Worm (Caenorhabditis elegans) whole organism, L3 larva: ENCODE data around the gene F20D6.15.

ENCODE experiments used
- R02D3.7 ChIP-seq: fragments of 150-350 bp; optimal IDR thresholded peaks from 2 replicates; lab custom pipeline; 2014; ENCODE audit warnings: missing biosample characterization, missing genetic modification characterization
- ZK546.5 ChIP-seq: sonication (generic microtip); optimal IDR thresholded peaks from 2 replicates; lab custom pipeline; 2017; ENCODE audit warnings: missing biosample characterization, missing genetic modification characterization
- ceh-28 ChIP-seq: fragments of 150-350 bp; optimal IDR thresholded peaks from 2 replicates; lab custom pipeline; 2014; ENCODE audit warnings: missing biosample characterization, missing genetic modification reagents, missing genetic modification characterization
- ceh-82 ChIP-seq: fragments of 150-350 bp; optimal IDR thresholded peaks from 2 replicates; lab custom pipeline; 2014; ENCODE audit warnings: missing biosample characterization, missing genetic modification characterization
- egl-27 ChIP-seq: sonication (generic microtip); optimal IDR thresholded peaks from 4 replicates; lab custom pipeline; 2017; ENCODE audit warnings: missing biosample characterization, missing genetic modification reagents, missing genetic modification characterization
- elt-2 ChIP-seq: sonication (generic microtip); optimal IDR thresholded peaks from 2 replicates; lab custom pipeline; 2016; ENCODE audit warnings: missing genetic modification reagents, mild to moderate bottlenecking, missing genetic modification characterization, missing compliant biosample characterization
- elt-3 ChIP-seq, 3 experiments: fragments of 150-350 bp in 1 of 3; sonication (generic microtip) in 2 of 3; optimal IDR thresholded peaks; 2 replicates in 2 of 3; 4 replicates in 1 of 3; lab custom pipeline; 2014 to 2017; ENCODE audit warnings: missing biosample characterization in 3 of 3, missing genetic modification characterization in 3 of 3
- fkh-10 ChIP-seq: sonication (generic microtip); optimal IDR thresholded peaks from 2 replicates; lab custom pipeline; 2017; ENCODE audit warnings: missing biosample characterization, missing genetic modification reagents, missing genetic modification characterization
- fkh-2 ChIP-seq: fragments of 150-350 bp; optimal IDR thresholded peaks from 2 replicates; lab custom pipeline; 2014; ENCODE audit warnings: missing biosample characterization, missing genetic modification reagents, missing genetic modification characterization
- fos-1 ChIP-seq: fragments of 150-350 bp; optimal IDR thresholded peaks from 2 replicates; lab custom pipeline; 2014; ENCODE audit warnings: missing biosample characterization, missing genetic modification characterization
- hmg-11 ChIP-seq: sonication (generic microtip); optimal IDR thresholded peaks from 2 replicates; lab custom pipeline; 2016; ENCODE audit warnings: missing genetic modification characterization, missing compliant biosample characterization
- jun-1 ChIP-seq: fragments of 150-350 bp; optimal IDR thresholded peaks from 2 replicates; lab custom pipeline; 2014; ENCODE audit warnings: missing biosample characterization, missing genetic modification reagents, missing genetic modification characterization
- lin-15B ChIP-seq: fragments of 150-350 bp; optimal IDR thresholded peaks from 2 replicates; lab custom pipeline; 2014; ENCODE audit warnings: missing biosample characterization, missing genetic modification characterization
- mml-1 ChIP-seq: fragments of 150-350 bp; sonication (generic microtip); optimal IDR thresholded peaks from 3 replicates; lab custom pipeline; 2014; ENCODE audit warnings: missing biosample characterization, missing genetic modification characterization
- nfya-1 ChIP-seq: sonication (generic microtip); optimal IDR thresholded peaks from 2 replicates; lab custom pipeline; 2017; ENCODE audit warnings: missing genetic modification characterization, mild to moderate bottlenecking, missing compliant biosample characterization, antibody characterized with exemption, moderate library complexity; ENCODE audit not compliant: insufficient read depth
- nhr-12 ChIP-seq: fragments of 150-350 bp; optimal IDR thresholded peaks from 2 replicates; lab custom pipeline; 2014; ENCODE audit warnings: missing biosample characterization, missing genetic modification characterization
- nhr-23 ChIP-seq: fragments of 150-350 bp; optimal IDR thresholded peaks from 2 replicates; lab custom pipeline; 2014; ENCODE audit warnings: missing biosample characterization, missing genetic modification reagents, missing genetic modification characterization
- nhr-237 ChIP-seq: fragments of 150-350 bp; optimal IDR thresholded peaks from 2 replicates; lab custom pipeline; 2014; ENCODE audit warnings: missing biosample characterization, missing genetic modification characterization
- nhr-25 ChIP-seq: sonication (generic microtip); optimal IDR thresholded peaks from 2 replicates; lab custom pipeline; 2017; ENCODE audit warnings: missing biosample characterization, missing genetic modification characterization
- nhr-28 ChIP-seq: fragments of 150-350 bp; optimal IDR thresholded peaks from 2 replicates; lab custom pipeline; 2014; ENCODE audit warnings: missing biosample characterization, missing genetic modification characterization
- nhr-43 ChIP-seq: sonication (generic microtip); optimal IDR thresholded peaks from 2 replicates; lab custom pipeline; 2016; ENCODE audit warnings: mild to moderate bottlenecking, missing genetic modification characterization, missing compliant biosample characterization; ENCODE audit not compliant: poor library complexity, severe bottlenecking
- nhr-76 ChIP-seq: fragments of 150-350 bp; sonication (generic microtip); optimal IDR thresholded peaks from 5 replicates; lab custom pipeline; 2014; ENCODE audit warnings: missing biosample characterization, missing genetic modification characterization
- nhr-77 ChIP-seq: fragments of 150-350 bp; optimal IDR thresholded peaks from 2 replicates; lab custom pipeline; 2014; ENCODE audit warnings: missing biosample characterization, missing genetic modification characterization
- pha-4 ChIP-seq: fragments of 150-350 bp; optimal IDR thresholded peaks from 2 replicates; lab custom pipeline; 2014; ENCODE audit warnings: missing biosample characterization, missing genetic modification reagents, missing genetic modification characterization
- pqm-1 ChIP-seq: fragments of 150-350 bp; optimal IDR thresholded peaks from 2 replicates; lab custom pipeline; 2017; ENCODE audit warnings: missing biosample characterization, missing genetic modification characterization, inconsistent platforms
- snpc-4 ChIP-seq: fragments of 150-350 bp; optimal IDR thresholded peaks from 2 replicates; lab custom pipeline; 2014; ENCODE audit warnings: missing biosample characterization, missing genetic modification characterization
- unc-39 ChIP-seq: sonication (generic microtip); optimal IDR thresholded peaks from 4 replicates; lab custom pipeline; 2017; ENCODE audit warnings: missing biosample characterization, missing genetic modification characterization
- unc-62 ChIP-seq: fragments of 150-350 bp; sonication (generic microtip); optimal IDR thresholded peaks from 4 replicates; lab custom pipeline; 2014; ENCODE audit warnings: missing biosample characterization, missing genetic modification reagents, missing genetic modification characterization
- ztf-11 ChIP-seq: fragments of 150-350 bp; optimal IDR thresholded peaks from 2 replicates; lab custom pipeline; 2014; ENCODE audit warnings: missing biosample characterization, missing genetic modification characterization

F20D6.15 gene

ce11 chrV:8203085-8203643 lies 14.9 kb upstream of the F20D6.15 start, which contains the start of gene cest-17:
Gene cest-17 (plus strand): TSS chrV:8203332.
- TF ChIP-seq nhr-76 (tag; lab: Kevin White, UChicago) (no peak), pha-4 (tag; lab: Kevin White, UChicago) (peak; percentile 76), pqm-1 (tag; lab: Kevin White, UChicago) (peak; percentile 16), snpc-4 (tag; lab: Kevin White, UChicago) (no peak), elt-2 (tag; lab: Kevin White, UChicago) (peak; percentile 21), fkh-10 (GFP tag; lab: Kevin White, UChicago) (no peak)
- TF ChIP-seq, all 47 proteins: peak for 3

- peak; percentile 35 for TF ChIP-seq nhr-25 (tag; lab: Kevin White, UChicago)
- TF ChIP-seq ZK546.5 (tag; lab: Kevin White, UChicago), result no peak
- TF ChIP-seq nhr-43 (tag; lab: Kevin White, UChicago), result peak; percentile 16
- peak; percentile 65 for TF ChIP-seq nhr-23
- TF ChIP-seq egl-27 (tag; lab: Kevin White, UChicago), result peak; percentile 24
Measured at ce11 chrV:8201229-8201858, 13.1 kb upstream of the F20D6.15 start, which contains the start of gene cri-2. Gene cri-2 (plus strand): TSS chrV:8201808.

ce11 chrV:8198994-8199393 lies 10.7 kb upstream of the F20D6.15 start, which contains the start of gene F20D6.11:
Gene F20D6.11 (minus strand): TSS chrV:8199094.
- TF ChIP-seq nhr-76 (tag; lab: Kevin White, UChicago), result no peak
- no peak for TF ChIP-seq elt-3 (tag; optimal IDR thresholded peaks at IDR 0.05; lab: Kevin White, UChicago)
- TF ChIP-seq nhr-25 (tag; lab: Kevin White, UChicago), result no peak
- TF ChIP-seq fos-1 (tag; lab: Kevin White, UChicago), result no peak
- peak; percentile 18 for TF ChIP-seq elt-2 (tag; lab: Kevin White, UChicago)

- TF ChIP-seq ZK546.5 (tag; lab: Kevin White, UChicago) (no peak), nhr-77 (no peak), snpc-4 (tag; lab: Kevin White, UChicago) (no peak), nhr-12 (no peak), jun-1 (tag; lab: Kevin White, UChicago) (no peak), nhr-28 (tag; lab: Kevin White, UChicago) (no peak), nhr-43 (tag; lab: Kevin White, UChicago) (no peak), unc-62 (GFP tag; lab: Kevin White, UChicago) (no peak), elt-3 (tag; optimal IDR thresholded peaks at IDR 0.05; lab: Kevin White, UChicago) (no peak), lin-15B (no peak)
Measured at ce11 chrV:8196993-8197392, 8.7 kb upstream of the F20D6.15 start.

- TF ChIP-seq nhr-12 (no peak), pha-4 (tag; lab: Kevin White, UChicago) (no peak), elt-3 (tag; optimal IDR thresholded peaks at IDR 0.05; lab: Kevin White, UChicago) (no peak), ZK546.5 (tag; lab: Kevin White, UChicago) (no peak), R02D3.7 (tag; lab: Kevin White, UChicago) (no peak), egl-27 (tag; lab: Kevin White, UChicago) (no peak), nhr-237 (tag; lab: Kevin White, UChicago) (no peak), ztf-11 (tag; lab: Kevin White, UChicago) (no peak), fkh-2 (tag; lab: Kevin White, UChicago) (no peak), ceh-82 (tag; lab: Kevin White, UChicago) (no peak), nfya-1 (tag; lab: Kevin White, UChicago) (no peak), hmg-11 (tag; lab: Kevin White, UChicago) (no peak), ceh-28 (tag; lab: Kevin White, UChicago) (no peak), unc-39 (tag; lab: Kevin White, UChicago) (no peak), mml-1 (tag; lab: Kevin White, UChicago) (no peak), snpc-4 (tag; lab: Kevin White, UChicago) (no peak)
Measured at ce11 chrV:8195889-8196418, 7.7 kb upstream of the F20D6.15 start, which contains the start of gene F20D6.10. Gene F20D6.10 (minus strand): TSS chrV:8195939.
